Fruit fly (Drosophila melanogaster): ENCODE measurements around the gene sav.
A peak's percentile ranks its signal among the peaks of the same experiment; 100 is the strongest.

The sav gene

DNA sequence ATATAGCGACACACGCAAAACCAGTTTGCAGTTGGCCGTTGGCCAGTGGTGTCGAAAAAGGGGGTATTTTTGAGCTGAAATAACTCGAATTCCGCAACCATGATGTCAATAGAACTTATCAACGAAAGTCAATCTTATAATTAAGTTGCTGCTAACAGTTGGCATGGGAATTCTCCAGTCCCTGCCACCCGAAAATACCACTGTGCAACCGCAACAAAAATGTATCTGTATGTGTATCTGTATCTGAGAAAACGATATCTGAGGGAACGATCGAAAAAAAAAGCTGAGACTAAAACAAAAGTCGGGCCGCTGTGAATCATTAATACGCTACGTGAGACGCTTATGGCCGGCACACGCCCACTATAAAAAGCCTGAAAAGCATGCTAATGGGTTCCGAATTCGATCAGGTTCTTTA, 14.6 kb downstream of the sav start (continued):
- TF ChIP-seq HLH54F (GFP tag; optimal IDR thresholded peaks at IDR 0.05) (peak; percentile 67), Meics (GFP tag; optimal IDR thresholded peaks at IDR 0.05) (peak; percentile 60), Six4 (GFP tag; optimal IDR thresholded peaks at IDR 0.05) (no peak), kay (GFP tag; optimal IDR thresholded peaks at IDR 0.05) (peak; percentile 38), CG4282 (GFP tag; optimal IDR thresholded peaks at IDR 0.05) (peak; percentile 38), CG8388 (GFP tag; optimal IDR thresholded peaks at IDR 0.05) (no peak), esg (GFP tag; conservative IDR thresholded peaks at IDR 0.05) (peak; percentile 49), Adf1 (GFP tag; IDR thresholded peaks at IDR 0.05) (peak; percentile 28; the same call in 1 of the 2 replicates), CG12659 (GFP tag; optimal IDR thresholded peaks at IDR 0.05) (peak; percentile 2), CG10274 (GFP tag; optimal IDR thresholded peaks at IDR 0.05) (peak; percentile 67), ash1 (GFP tag; optimal IDR thresholded peaks at IDR 0.05) (no peak), danr (GFP tag; IDR thresholded peaks at IDR 0.05) (no peak), Optix (GFP tag; IDR thresholded peaks at IDR 0.05) (0 out of 3 replicates have a peak, but pooled peaks have one; percentile 29), toy (GFP tag; IDR thresholded peaks at IDR 0.05) (0 out of 2 replicates have a peak, but pooled peaks have one; percentile 12), D19B (GFP tag; optimal IDR thresholded peaks at IDR 0.05) (peak; percentile 4), E2f2 (GFP tag; IDR thresholded peaks at IDR 0.05) (peak; percentile 29; the same call in 1 of the 2 replicates), zfh2 (GFP tag; optimal IDR thresholded peaks at IDR 0.05) (peak; percentile 70), CG9437 (GFP tag; optimal IDR thresholded peaks at IDR 0.05) (no peak), Tbp (GFP tag; optimal IDR thresholded peaks at IDR 0.05) (no peak), tap (tag; optimal IDR thresholded peaks at IDR 0.05) (no peak), hkb (optimal IDR thresholded peaks at IDR 0.05) (no peak), hkb (GFP tag; IDR thresholded peaks at IDR 0.05) (peak; percentile 64; the same call in 1 of the 2 replicates), sens (GFP tag) (peak; percentile 57), CG9215 (GFP tag; IDR thresholded peaks at IDR 0.05) (peak; percentile 61; the same call in 1 of the 2 replicates), CG13296 (GFP tag; optimal IDR thresholded peaks at IDR 0.05) (peak; percentile 4), bbx (GFP tag; IDR thresholded peaks at IDR 0.05; ENCODE audit: partially characterized antibody) (no peak), CG17385 (GFP tag; optimal IDR thresholded peaks at IDR 0.05) (peak; percentile 1), HmgZ (tag; optimal IDR thresholded peaks at IDR 0.05) (no peak), Pdp1 (GFP tag; optimal IDR thresholded peaks at IDR 0.05) (peak in 1 of 2 experiments; percentile 43), Ada2b (GFP tag; IDR thresholded peaks at IDR 0.05) (peak; percentile 55; the same call in 1 of the 2 replicates), CG8765 (GFP tag; IDR thresholded peaks at IDR 0.05) (no peak), Sox102F (GFP tag; optimal IDR thresholded peaks at IDR 0.05) (peak; percentile 51), C15 (GFP tag; IDR thresholded peaks at IDR 0.05) (0 out of 3 replicates have a peak, but pooled peaks have one; percentile 23), pb (GFP tag; optimal IDR thresholded peaks at IDR 0.05) (peak; percentile 3), CG12942 (GFP tag; optimal IDR thresholded peaks at IDR 0.05) (no peak), HHEX (GFP tag; optimal IDR thresholded peaks at IDR 0.05) (peak; percentile 11), crc (GFP tag; optimal IDR thresholded peaks at IDR 0.05) (no peak), Lpt (GFP tag; optimal IDR thresholded peaks at IDR 0.05) (no peak), psq (GFP tag; optimal IDR thresholded peaks at IDR 0.05) (no peak), lmd (GFP tag; IDR thresholded peaks at IDR 0.05) (peak; percentile 82), stwl (tag; optimal IDR thresholded peaks at IDR 0.05) (no peak), CG10209 (GFP tag; optimal IDR thresholded peaks at IDR 0.05) (peak; percentile 17), gem (tag; optimal IDR thresholded peaks at IDR 0.05) (peak; percentile 67), CG34224 (GFP tag; IDR thresholded peaks at IDR 0.05; ENCODE audit: partially characterized antibody) (no peak), CG10366 (GFP tag; IDR thresholded peaks at IDR 0.05) (peak; percentile 61), CG12236 (GFP tag; optimal IDR thresholded peaks at IDR 0.05) (no peak), CG11504 (tag; optimal IDR thresholded peaks at IDR 0.05) (peak; percentile 68), CG14965 (GFP tag; optimal IDR thresholded peaks at IDR 0.05; ENCODE audit: borderline replicate concordance) (no peak), CG32767 (GFP tag; IDR thresholded peaks at IDR 0.05) (peak; percentile 52; the same call in 1 of the 2 replicates), CoRest (tag; optimal IDR thresholded peaks at IDR 0.05) (peak; percentile 40), ind (GFP tag; optimal IDR thresholded peaks at IDR 0.05) (peak; percentile 37)
